Worm (Caenorhabditis elegans) whole organism, L4 larva: ENCODE results near the gene F21H12.3.

Source experiments
- Y75B8A.6 ChIP-seq: fragments of 200-800 bp; sonication (Bioruptor generic); IDR thresholded peaks from 2 replicates; pipeline ENCODE4 v1.3.6; 2022; ENCODE audit warnings: missing genetic modification reagents, missing genetic modification characterization, missing compliant biosample characterization
- ZK337.2 ChIP-seq: fragments of 200-800 bp; sonication (Bioruptor generic); IDR thresholded peaks from 2 replicates; pipeline ENCODE4 v1.3.6; 2022; ENCODE audit warnings: missing genetic modification reagents, missing genetic modification characterization, missing compliant biosample characterization
- lim-7 ChIP-seq: fragments of 200-800 bp; sonication (Bioruptor generic); IDR thresholded peaks from 2 replicates; pipeline ENCODE4 v1.3.6; 2022; ENCODE audit warnings: missing genetic modification characterization, missing compliant biosample characterization
- lin-1 ChIP-seq: fragments of 200-800 bp; sonication (Bioruptor generic); IDR thresholded peaks from 2 replicates; pipeline ENCODE4 v1.3.6; 2022; ENCODE audit warnings: missing genetic modification reagents, missing genetic modification characterization, missing compliant biosample characterization
- lsy-2 ChIP-seq, 2 experiments: fragments of 150-350 bp in 1 of 2; sonication (generic microtip) in 1 of 2; optimal IDR thresholded peaks; 2 replicates each; lab custom pipeline; 2014 to 2017; ENCODE audit warnings: missing biosample characterization in 2 of 2, missing genetic modification characterization in 2 of 2
- pha-4 ChIP-seq, 2 experiments: fragments of 150-350 bp in 1 of 2; fragments of 200-800 bp in 1 of 2; sonication (Bioruptor generic) in 1 of 2; IDR thresholded peaks in 1 of 2; optimal IDR thresholded peaks in 1 of 2; 2 replicates each; pipeline versions ENCODE4 v1.3.6 to Lab custom; 2014 to 2022; ENCODE audit warnings: missing genetic modification characterization in 2 of 2, missing genetic modification reagents in 2 of 2, missing biosample characterization in 1 of 2, missing compliant biosample characterization in 1 of 2
- sdz-12 ChIP-seq: fragments of 200-800 bp; sonication (Bioruptor generic); optimal IDR thresholded peaks from 2 replicates; lab custom pipeline; 2018; ENCODE audit warnings: mild to moderate bottlenecking, missing genetic modification characterization, missing compliant biosample characterization
- set-16 ChIP-seq: fragments of 200-800 bp; sonication (Bioruptor generic); IDR thresholded peaks from 2 replicates; pipeline ENCODE4 v1.3.6; 2022; ENCODE audit warnings: missing genetic modification reagents, missing genetic modification characterization, missing compliant biosample characterization
- skn-1 ChIP-seq: fragments of 150-350 bp; optimal IDR thresholded peaks from 2 replicates; lab custom pipeline; 2014; ENCODE audit warnings: missing biosample characterization, missing genetic modification characterization
- unc-130 ChIP-seq: sonication (generic microtip); optimal IDR thresholded peaks from 2 replicates; lab custom pipeline; 2016; ENCODE audit warnings: missing genetic modification reagents, missing genetic modification characterization, missing compliant biosample characterization
- zfp-3 ChIP-seq: fragments of 200-800 bp; sonication (Bioruptor generic); conservative IDR thresholded peaks from 2 replicates; pipeline ENCODE4 v1.3.6; 2022; ENCODE audit warnings: missing genetic modification reagents, missing genetic modification characterization, missing compliant biosample characterization

DNA sequence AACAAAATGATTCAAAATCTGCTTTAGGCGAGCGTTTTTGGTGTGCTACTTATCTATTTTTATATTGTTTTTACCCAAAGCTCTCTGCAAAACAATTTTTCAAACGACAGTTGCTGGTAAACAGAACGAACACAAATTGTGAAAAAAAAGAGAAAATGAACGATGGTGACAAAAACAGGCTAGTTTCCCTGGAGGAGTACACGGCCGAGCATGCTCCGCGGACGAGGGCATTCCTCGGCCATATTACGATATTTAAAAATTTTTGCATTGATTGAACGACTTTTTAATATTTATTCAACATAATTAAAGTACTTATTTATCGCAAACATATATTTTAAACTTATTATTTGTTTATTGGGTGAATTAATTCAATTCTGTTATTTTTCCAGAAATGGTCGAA, 14.7 kb downstream of the F21H12.3 start, which contains the start of the genes tpp-2 and rbbp-5:
- TF ChIP-seq zfp-3 (GFP tag; lab: Robert Waterston, UW) (no peak), Y75B8A.6 (no peak), lsy-2 (tag; optimal IDR thresholded peaks at IDR 0.05; lab: Kevin White, UChicago) (peak in 1 of 2 experiments; percentile 70), skn-1 (tag; lab: Kevin White, UChicago) (no peak), ZK337.2 (GFP tag; lab: Robert Waterston, UW) (peak; percentile 84), lin-1 (GFP tag; lab: Robert Waterston, UW) (no peak), pha-4 (GFP tag; IDR thresholded peaks at IDR 0.05; lab: Robert Waterston, UW) (no peak), pha-4 (tag; optimal IDR thresholded peaks at IDR 0.05; lab: Kevin White, UChicago) (no peak), lim-7 (GFP tag; lab: Robert Waterston, UW) (no peak), set-16 (no peak), unc-130 (GFP tag; lab: Kevin White, UChicago) (peak; percentile 88), sdz-12 (GFP tag; lab: Kevin White, UChicago) (no peak)
